Fruit fly (Drosophila melanogaster): Measurements from ENCODE around the gene Eig71Ee.

dm6 chr3L:15703330-15704119 lies 47.7 kb upstream of the Eig71Ee start:
- TF ChIP-seq CG8478 (optimal IDR thresholded peaks at IDR 0.05): no peak
- TF ChIP-seq CTCF (optimal IDR thresholded peaks at IDR 0.05): no peak
